Fruit fly (Drosophila melanogaster) whole organism, larva: ENCODE data around the gene CG31816.

ENCODE experiments used
- noc ChIP-seq: fragments of 200-800 bp; sonication (Bioruptor generic); optimal IDR thresholded peaks from 3 replicates; lab custom pipeline; 2019; ENCODE audit warnings: missing biosample characterization, mild to moderate bottlenecking, missing genetic modification characterization, moderate library complexity

Gene CG31816

dm6 chr2L:16520475-16521344, 21.6 kb upstream of the CG31816 start:
- TF ChIP-seq noc (tag; lab: Kevin White, UChicago) = peak; percentile 17

- no peak for TF ChIP-seq noc (tag; lab: Kevin White, UChicago)
These were observed 20.7 kb upstream of the CG31816 start for dm6 chr2L:16521345-16522285.

- TF ChIP-seq noc (tag; lab: Kevin White, UChicago) = no peak
These were observed 20.1 kb upstream of the CG31816 start for dm6 chr2L:16522286-16522646.

dm6 chr2L:16523091-16523490, 19.3 kb upstream of the CG31816 start:
- TF ChIP-seq noc (tag; lab: Kevin White, UChicago) = no peak

dm6 chr2L:16525114-16525513, 17.2 kb upstream of the CG31816 start:
- TF ChIP-seq noc (tag; lab: Kevin White, UChicago) = no peak

DNA sequence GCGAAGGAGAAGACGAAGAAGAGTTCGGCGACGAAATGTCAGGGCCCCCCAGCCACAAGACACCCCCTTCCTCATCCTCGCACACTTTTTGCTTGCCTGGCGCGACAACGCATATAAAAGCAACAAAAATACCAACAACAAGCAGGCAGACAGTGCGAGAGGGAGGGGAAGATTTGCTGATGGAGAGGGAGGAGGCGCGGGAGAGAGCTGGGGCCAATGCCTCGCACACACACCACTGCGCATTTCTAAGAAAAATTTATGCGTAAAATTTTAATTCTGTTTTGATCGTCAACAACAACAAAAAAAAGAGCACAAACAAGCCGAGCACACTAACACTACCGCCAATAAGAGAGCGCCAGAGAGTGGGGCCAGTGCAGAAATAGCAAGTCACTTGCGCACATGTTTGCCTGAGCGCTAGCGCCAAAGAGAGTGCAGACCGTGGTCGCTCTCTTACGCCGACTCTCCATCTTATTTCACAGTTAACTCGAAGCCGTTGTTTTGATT, 16.3 kb upstream of the CG31816 start:
- TF ChIP-seq noc (tag; lab: Kevin White, UChicago) = peak; percentile 78

DNA sequence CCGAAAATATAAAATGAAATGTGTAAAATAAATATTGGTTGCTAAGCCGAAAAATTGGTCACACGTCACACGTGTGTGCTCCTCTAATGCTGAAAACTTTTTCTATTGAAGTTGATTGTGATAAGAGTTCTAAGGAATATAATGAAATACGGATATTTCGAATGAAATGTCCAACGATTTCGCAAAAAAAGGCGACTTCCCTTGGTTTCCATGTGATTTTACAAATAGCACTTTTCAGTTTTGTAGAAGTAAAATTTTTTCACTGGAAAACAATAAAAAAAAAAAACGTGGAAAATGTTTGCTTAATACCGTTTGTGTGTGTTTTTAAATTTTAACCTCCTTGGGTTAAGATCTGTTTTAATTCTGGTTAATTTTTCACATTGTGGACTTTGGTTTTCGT, 15.8 kb upstream of the CG31816 start:
- TF ChIP-seq noc (tag; lab: Kevin White, UChicago) = no peak

DNA sequence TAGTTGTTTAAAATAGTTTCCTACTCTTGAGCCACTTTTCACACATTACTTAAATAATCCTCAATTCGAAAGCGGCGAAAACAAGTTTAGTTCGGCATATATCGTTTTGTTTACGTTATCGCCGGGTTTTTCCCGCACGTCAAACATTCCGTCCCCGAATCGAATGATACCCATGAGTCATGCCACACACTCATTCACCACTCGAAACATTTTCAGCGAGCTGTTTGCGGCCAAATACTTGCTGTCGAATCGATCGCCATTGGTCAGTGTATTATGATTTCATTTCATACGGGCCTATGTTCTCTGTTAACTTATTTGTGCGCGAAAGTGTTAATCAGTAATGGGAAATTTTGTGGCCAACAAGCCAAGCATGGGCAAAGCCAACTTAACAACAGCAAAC, 13.9 kb upstream of the CG31816 start:
- no peak for TF ChIP-seq noc (tag; lab: Kevin White, UChicago)

- no peak for TF ChIP-seq noc (tag; lab: Kevin White, UChicago)
These were observed 12.6 kb upstream of the CG31816 start for dm6 chr2L:16529485-16530413.

dm6 chr2L:16530414-16530771, 12.0 kb upstream of the CG31816 start:
- TF ChIP-seq noc (tag; lab: Kevin White, UChicago) = no peak

dm6 chr2L:16530809-16531208, 11.5 kb upstream of the CG31816 start:
- no peak for TF ChIP-seq noc (tag; lab: Kevin White, UChicago)

DNA sequence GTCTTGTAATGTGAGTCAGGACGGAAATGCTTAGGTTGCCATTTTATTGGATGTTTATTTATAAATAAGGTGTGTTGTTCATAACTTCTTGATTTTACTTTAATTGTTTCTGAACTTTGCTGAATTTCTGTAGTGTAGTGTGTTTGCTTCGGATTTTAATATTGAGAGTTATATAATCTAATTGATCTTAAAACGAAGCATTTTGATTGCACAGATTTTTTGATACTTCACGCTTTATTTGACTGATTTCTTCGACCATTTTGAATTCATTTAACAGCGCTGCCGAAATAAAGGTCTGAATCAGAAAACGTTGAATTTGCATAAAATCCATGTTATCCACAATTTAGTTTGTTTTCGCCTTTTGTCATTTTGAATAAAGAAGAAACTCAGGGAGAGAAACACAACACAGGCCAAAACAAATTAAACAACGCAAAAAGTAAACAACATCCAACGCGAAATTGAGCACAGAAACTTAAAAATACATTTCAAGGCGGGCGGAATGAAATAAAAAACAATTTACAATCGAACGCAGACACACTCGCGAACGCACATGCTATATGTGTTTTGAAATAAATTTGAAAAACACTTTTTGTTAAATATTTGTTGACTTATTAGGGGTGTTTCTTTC, 10.7 kb upstream of the CG31816 start:
- TF ChIP-seq noc (tag; lab: Kevin White, UChicago) = no peak

DNA sequence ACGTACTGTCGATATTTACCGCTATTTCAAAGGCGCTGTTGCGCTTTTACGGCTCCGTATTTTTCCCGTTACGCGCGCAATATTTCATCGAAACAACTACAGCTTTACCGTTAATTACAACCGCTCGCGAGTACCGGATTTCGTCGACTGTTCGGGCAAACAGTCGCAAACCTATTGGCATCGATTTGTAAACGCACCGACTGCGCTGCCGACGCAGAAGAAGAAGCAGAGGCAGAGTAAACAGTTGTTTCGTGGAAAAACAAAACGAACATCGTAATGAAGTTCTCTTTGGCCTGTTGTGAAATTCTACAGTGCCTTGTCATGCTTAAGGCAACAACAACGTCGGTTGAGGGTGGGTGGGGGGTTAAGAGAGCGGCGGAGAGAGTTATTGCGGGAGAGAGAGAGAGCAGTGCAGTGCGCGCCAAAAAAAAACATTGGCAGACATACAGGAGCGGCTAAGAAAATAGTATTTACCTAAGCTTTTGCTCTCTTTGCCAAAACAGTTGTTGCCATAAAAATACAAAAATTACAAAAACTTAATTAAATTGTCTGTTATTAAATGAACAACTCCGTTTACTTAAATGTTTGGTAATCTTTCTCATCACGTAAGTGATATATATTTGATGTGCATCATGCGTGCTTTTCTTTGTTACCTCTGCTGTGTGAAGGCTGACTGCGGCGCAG, 9.5 kb upstream of the CG31816 start, which contains the start of gene CG5953:
TSS of gene CG5953 (minus strand) at position 176 of the 684 bp plus-strand sequence.
- TF ChIP-seq noc (tag; lab: Kevin White, UChicago) = peak; percentile 97

DNA sequence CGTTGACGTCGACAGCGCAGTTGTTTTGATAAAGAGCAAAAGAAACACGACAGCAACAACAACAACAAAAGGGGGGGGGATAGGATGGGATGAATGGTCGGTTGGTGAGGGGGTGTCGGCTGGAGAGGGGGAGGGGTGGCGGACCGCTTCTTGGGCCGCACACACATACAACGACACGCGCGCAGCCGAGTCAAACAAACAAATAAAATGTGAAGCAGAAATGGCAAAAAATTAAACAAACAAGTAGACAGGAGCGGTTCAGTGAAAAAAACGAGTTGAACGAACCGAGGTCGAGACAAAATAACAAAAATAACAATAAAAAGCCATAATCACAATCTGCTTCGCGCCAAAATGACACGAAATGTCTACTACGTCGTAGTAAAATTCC, 9.0 kb upstream of the CG31816 start:
- no peak for TF ChIP-seq noc (tag; lab: Kevin White, UChicago)
